Worm (Caenorhabditis elegans): ENCODE measurements around the gene B0034.4.
A peak's percentile ranks its signal among the peaks of the same experiment; 100 is the strongest.

B0034.4 gene

ce11 chrII:5955638-5956167 lies 13.6 kb downstream of the B0034.4 start:
- TF ChIP-seq unc-42 (tag; optimal IDR thresholded peaks at IDR 0.05) (peak; percentile 27), ceh-45 (GFP tag; IDR thresholded peaks at IDR 0.05) (no peak), syd-9 (tag; optimal IDR thresholded peaks at IDR 0.05) (no peak), ceh-14 (tag; optimal IDR thresholded peaks at IDR 0.05) (peak; percentile 12), unc-55 (GFP tag; optimal IDR thresholded peaks at IDR 0.05) (peak; percentile 37), odd-2 (tag; optimal IDR thresholded peaks at IDR 0.05) (no peak)

DNA sequence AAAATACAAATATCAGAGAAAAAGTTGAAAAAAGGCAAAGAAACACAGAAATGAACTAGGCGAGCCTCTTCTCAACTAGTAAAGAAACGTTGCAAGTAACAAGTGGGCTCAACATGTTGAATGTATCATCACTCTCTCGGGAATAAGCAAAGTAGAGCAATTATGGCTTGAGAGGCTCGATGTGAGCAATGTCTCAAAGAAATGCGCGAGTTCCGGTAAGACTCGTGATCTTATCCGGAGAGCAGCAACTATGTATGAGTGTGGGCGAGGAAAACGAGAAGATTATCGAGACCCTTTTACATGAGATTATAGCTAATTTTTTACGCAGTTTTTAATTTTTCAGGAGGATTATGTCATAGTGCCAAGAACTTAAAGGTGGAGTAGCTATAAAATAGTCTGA lies 17.1 kb downstream of the B0034.4 start:
- no peak for TF ChIP-seq ama-1 (optimal IDR thresholded peaks at IDR 0.05)
- no peak for TF ChIP-seq pqm-1 (tag; optimal IDR thresholded peaks at IDR 0.05)
- no peak for TF ChIP-seq fax-1 (tag; optimal IDR thresholded peaks at IDR 0.05)
- TF ChIP-seq pax-1 (tag; optimal IDR thresholded peaks at IDR 0.05): no peak
- TF ChIP-seq ceh-9 (tag; optimal IDR thresholded peaks at IDR 0.05): no peak
- TF ChIP-seq hlh-30 (tag; optimal IDR thresholded peaks at IDR 0.05; ENCODE audit: insufficient read depth): no peak
- no peak for TF ChIP-seq lin-11 (tag; optimal IDR thresholded peaks at IDR 0.05)
- no peak for TF ChIP-seq unc-55 (GFP tag; optimal IDR thresholded peaks at IDR 0.05)
- TF ChIP-seq ceh-6 (GFP tag; optimal IDR thresholded peaks at IDR 0.05): no peak
- no peak for TF ChIP-seq hlh-6 (tag; optimal IDR thresholded peaks at IDR 0.05)
- TF ChIP-seq ceh-2 (tag; optimal IDR thresholded peaks at IDR 0.05): no peak
- no peak for TF ChIP-seq ceh-14 (tag; optimal IDR thresholded peaks at IDR 0.05)
- no peak for TF ChIP-seq K02D7.2 (tag; optimal IDR thresholded peaks at IDR 0.05)
- TF ChIP-seq ceh-30 (tag; optimal IDR thresholded peaks at IDR 0.05): no peak
- TF ChIP-seq ceh-24 (tag; optimal IDR thresholded peaks at IDR 0.05): no peak
- no peak for TF ChIP-seq pag-3 (tag; optimal IDR thresholded peaks at IDR 0.05; ENCODE audit: borderline replicate concordance)
- no peak for TF ChIP-seq ceh-45 (GFP tag; IDR thresholded peaks at IDR 0.05)
- no peak for TF ChIP-seq Y22D7AL.16 (tag; optimal IDR thresholded peaks at IDR 0.05)
- no peak for TF ChIP-seq C08G9.2 (tag; optimal IDR thresholded peaks at IDR 0.05)
- TF ChIP-seq mec-3 (tag; optimal IDR thresholded peaks at IDR 0.05; ENCODE audit: borderline replicate concordance): no peak

DNA sequence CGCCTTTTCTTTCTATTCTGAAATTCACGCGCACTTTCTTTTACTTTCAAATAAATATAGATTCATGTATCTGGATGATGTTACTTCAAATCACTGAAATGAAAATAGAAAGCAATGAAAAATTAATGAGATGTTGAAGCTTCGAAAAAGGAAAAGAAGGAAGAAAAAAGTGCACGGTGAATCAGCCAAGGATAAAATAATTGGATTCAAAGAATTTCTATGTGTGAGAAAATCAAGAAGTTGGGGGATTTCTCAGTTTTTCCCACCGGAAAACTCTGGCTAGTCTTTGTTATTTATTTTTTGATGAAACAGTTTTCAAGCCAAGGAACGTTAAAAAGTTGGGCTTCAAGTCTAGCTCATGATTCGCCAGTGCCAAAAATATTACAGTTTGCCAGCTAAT lies 17.6 kb downstream of the B0034.4 start:
- TF ChIP-seq fkh-6 (tag; optimal IDR thresholded peaks at IDR 0.05) (no peak), ceh-6 (GFP tag; optimal IDR thresholded peaks at IDR 0.05) (no peak), ahr-1 (tag; optimal IDR thresholded peaks at IDR 0.05) (no peak), che-1 (tag; optimal IDR thresholded peaks at IDR 0.05) (no peak), tbx-2 (tag; optimal IDR thresholded peaks at IDR 0.05) (no peak), Y22D7AL.16 (tag; optimal IDR thresholded peaks at IDR 0.05) (no peak), ttx-3 (tag; optimal IDR thresholded peaks at IDR 0.05) (no peak), nhr-232 (tag; optimal IDR thresholded peaks at IDR 0.05) (no peak), elt-2 (tag; optimal IDR thresholded peaks at IDR 0.05) (no peak), eyg-1 (tag; optimal IDR thresholded peaks at IDR 0.05) (no peak), pros-1 (tag; optimal IDR thresholded peaks at IDR 0.05) (no peak), ceh-31 (tag; optimal IDR thresholded peaks at IDR 0.05) (no peak), nhr-11 (tag; optimal IDR thresholded peaks at IDR 0.05) (no peak), pat-9 (tag; optimal IDR thresholded peaks at IDR 0.05) (no peak), zip-5 (tag; optimal IDR thresholded peaks at IDR 0.05) (no peak), ets-4 (tag; optimal IDR thresholded peaks at IDR 0.05) (no peak)

DNA sequence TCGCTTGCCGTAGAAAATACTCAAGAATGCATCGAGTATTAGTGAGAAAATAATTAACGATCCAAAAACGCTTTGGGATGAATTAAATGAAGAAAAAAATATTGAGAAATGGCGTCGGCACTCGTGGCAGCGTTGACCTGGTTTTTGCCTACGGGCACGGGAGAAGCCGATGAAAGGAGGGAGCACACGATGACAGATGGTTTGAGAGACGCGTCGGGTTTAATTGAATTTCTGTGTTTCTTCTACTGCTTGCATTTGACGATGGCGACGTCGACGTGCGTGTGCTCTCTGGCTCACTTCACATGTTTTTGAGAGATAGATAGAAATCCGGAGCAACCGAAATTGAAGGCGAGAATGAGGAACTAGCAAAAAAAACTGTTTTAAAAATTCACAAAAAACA lies 18.7 kb downstream of the B0034.4 start:
- TF ChIP-seq unc-42 (tag; optimal IDR thresholded peaks at IDR 0.05): peak; percentile 90
- peak; percentile 7 for TF ChIP-seq ceh-31 (tag; optimal IDR thresholded peaks at IDR 0.05)
- no peak for TF ChIP-seq F13H6.1 (tag; optimal IDR thresholded peaks at IDR 0.05)
- TF ChIP-seq eyg-1 (tag; optimal IDR thresholded peaks at IDR 0.05): no peak
- TF ChIP-seq lim-6 (tag; optimal IDR thresholded peaks at IDR 0.05): no peak

Measured in whole organism, late embryonic.